Fruit fly (Drosophila melanogaster): ENCODE data around the gene CG11248.

The CG11248 gene

DNA sequence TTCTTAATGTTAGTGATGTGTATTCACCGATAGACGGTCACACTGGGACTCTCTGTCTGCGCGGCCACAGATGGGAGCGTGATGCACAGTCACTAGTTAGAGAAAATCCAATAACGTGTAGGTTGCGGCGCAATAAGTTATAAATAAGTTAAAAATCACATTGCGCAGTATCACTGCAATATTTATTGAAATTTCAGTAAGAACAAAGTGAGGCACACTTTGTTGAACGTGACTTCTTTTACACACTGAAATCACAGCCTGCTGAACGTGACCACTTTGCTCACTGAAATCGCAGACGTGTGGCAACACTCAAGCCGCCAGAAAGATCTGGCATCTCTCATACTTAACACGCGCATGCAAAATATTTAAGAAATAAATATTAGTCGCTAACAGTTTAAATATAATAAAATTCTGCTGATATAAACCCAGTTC lies 48.8 kb downstream of the CG11248 start, which contains the start of the genes CG11247 and Polr2H (continued):
- TF ChIP-seq CG8765 (GFP tag; IDR thresholded peaks at IDR 0.05), result peak; percentile 89
- TF ChIP-seq fd3F (GFP tag; optimal IDR thresholded peaks at IDR 0.05), result peak; percentile 79
- peak; percentile 96 for TF ChIP-seq Mad (GFP tag; optimal IDR thresholded peaks at IDR 0.05)
- TF ChIP-seq Taf1 (GFP tag; IDR thresholded peaks at IDR 0.05), result peak; percentile 79
- peak; percentile 87 for TF ChIP-seq Bdp1 (GFP tag; optimal IDR thresholded peaks at IDR 0.05)
- peak; percentile 29 for TF ChIP-seq odd (GFP tag; optimal IDR thresholded peaks at IDR 0.05)
- peak; percentile 76 for TF ChIP-seq inv (GFP tag; IDR thresholded peaks at IDR 0.05; ENCODE audit: partially characterized antibody)
- TF ChIP-seq ash1 (GFP tag; optimal IDR thresholded peaks at IDR 0.05), result no peak
- TF ChIP-seq gce (GFP tag; IDR thresholded peaks at IDR 0.05), result no peak; the same call in 2 of the 3 replicates
- TF ChIP-seq CG16813 (GFP tag; IDR thresholded peaks at IDR 0.05; ENCODE audit: partially characterized antibody), result peak; percentile 86
- peak; percentile 86 for TF ChIP-seq HLH3B (GFP tag; IDR thresholded peaks at IDR 0.05)
- peak; percentile 85 for TF ChIP-seq CG13287 (GFP tag; IDR thresholded peaks at IDR 0.05; ENCODE audit: partially characterized antibody)
- TF ChIP-seq slp2 (GFP tag; optimal IDR thresholded peaks at IDR 0.05), result peak; percentile 89
- peak; percentile 78 for TF ChIP-seq vnd (GFP tag; IDR thresholded peaks at IDR 0.05; ENCODE audit: partially characterized antibody)
- peak; percentile 92 for TF ChIP-seq ems (GFP tag; optimal IDR thresholded peaks at IDR 0.05)
- TF ChIP-seq CG13424 (tag; optimal IDR thresholded peaks at IDR 0.05), result peak; percentile 89
- peak; percentile 60 for TF ChIP-seq Dref (GFP tag; IDR thresholded peaks at IDR 0.05)
- TF ChIP-seq cwo (GFP tag; optimal IDR thresholded peaks at IDR 0.05), result peak; percentile 40
- TF ChIP-seq NC2α (GFP tag; optimal IDR thresholded peaks at IDR 0.05), result peak; percentile 77
- peak; percentile 77; the same call in 1 of the 2 replicates for TF ChIP-seq CG32767 (GFP tag; IDR thresholded peaks at IDR 0.05)
- TF ChIP-seq corto (GFP tag; optimal IDR thresholded peaks at IDR 0.05), result no peak
- TF ChIP-seq CG17328 (GFP tag; IDR thresholded peaks at IDR 0.05), result peak; percentile 86
- peak; percentile 94 for TF ChIP-seq CG9876 (GFP tag; optimal IDR thresholded peaks at IDR 0.05)
- peak; percentile 72 for TF ChIP-seq CG17359 (tag; optimal IDR thresholded peaks at IDR 0.05)
- TF ChIP-seq Hand (GFP tag; optimal IDR thresholded peaks at IDR 0.05), result no peak
- peak; percentile 49 for TF ChIP-seq CG17912 (GFP tag; optimal IDR thresholded peaks at IDR 0.05)
- TF ChIP-seq Gsc (GFP tag; IDR thresholded peaks at IDR 0.05), result peak; percentile 86
- TF ChIP-seq bigmax (GFP tag; optimal IDR thresholded peaks at IDR 0.05), result no peak
- peak; percentile 97 for TF ChIP-seq lilli (GFP tag; optimal IDR thresholded peaks at IDR 0.05)
- TF ChIP-seq bowl (GFP tag; IDR thresholded peaks at IDR 0.05), result peak; percentile 69; the same call in 1 of the 2 replicates
- TF ChIP-seq Nf-YA (GFP tag; IDR thresholded peaks at IDR 0.05), result peak; percentile 68
- peak; percentile 82 for TF ChIP-seq chm (GFP tag; IDR thresholded peaks at IDR 0.05)
- peak; percentile 92 to 96 for TF ChIP-seq chif (GFP tag; optimal IDR thresholded peaks at IDR 0.05)
- TF ChIP-seq disco-r (GFP tag; optimal IDR thresholded peaks at IDR 0.05), result peak; percentile 72
- TF ChIP-seq Kr (GFP tag; optimal IDR thresholded peaks at IDR 0.05), result no peak
- TF ChIP-seq CG6689 (GFP tag; IDR thresholded peaks at IDR 0.05), result peak; percentile 91
- peak; percentile 78 for TF ChIP-seq Oli (tag; optimal IDR thresholded peaks at IDR 0.05)
- TF ChIP-seq B-H2 (GFP tag; optimal IDR thresholded peaks at IDR 0.05), result peak; percentile 73
- TF ChIP-seq Sox102F (GFP tag; optimal IDR thresholded peaks at IDR 0.05), result peak; percentile 89
- peak; percentile 73 for TF ChIP-seq CG10959 (GFP tag; IDR thresholded peaks at IDR 0.05)
- peak; percentile 95 for TF ChIP-seq CG32532 (GFP tag; IDR thresholded peaks at IDR 0.05)
- TF ChIP-seq dysf (GFP tag; IDR thresholded peaks at IDR 0.05), result peak; percentile 94
- peak; percentile 94 for TF ChIP-seq Dad (GFP tag; optimal IDR thresholded peaks at IDR 0.05)
- TF ChIP-seq CG10462 (GFP tag; optimal IDR thresholded peaks at IDR 0.05), result peak; percentile 83
- peak; percentile 49 for TF ChIP-seq CG17385 (GFP tag; optimal IDR thresholded peaks at IDR 0.05)
- peak; percentile 93 for TF ChIP-seq Max (GFP tag; optimal IDR thresholded peaks at IDR 0.05)
- peak; percentile 91 for TF ChIP-seq CG11085 (GFP tag; IDR thresholded peaks at IDR 0.05)
- TF ChIP-seq CG13624 (GFP tag; optimal IDR thresholded peaks at IDR 0.05), result peak; percentile 96
- peak; percentile 69 for TF ChIP-seq dimm (GFP tag; IDR thresholded peaks at IDR 0.05)
- TF ChIP-seq org-1 (GFP tag; optimal IDR thresholded peaks at IDR 0.05), result peak; percentile 62
- peak; percentile 97 for TF ChIP-seq CG11247 (GFP tag; IDR thresholded peaks at IDR 0.05)
